Worm (Caenorhabditis elegans) whole organism, mixed stage, embryonic: ENCODE results near the gene ddr-1.

ENCODE experiments used
- M03D4.4 ChIP-seq: sonication (generic microtip); optimal IDR thresholded peaks from 2 replicates; lab custom pipeline; 2017; ENCODE audit warnings: mild to moderate bottlenecking, missing genetic modification characterization, missing compliant biosample characterization
- bed-3 ChIP-seq: fragments of 200-800 bp; sonication (Bioruptor generic); optimal IDR thresholded peaks from 3 replicates; lab custom pipeline; 2018; ENCODE audit warnings: mild to moderate bottlenecking, missing genetic modification characterization, moderate library complexity, missing compliant biosample characterization
- blmp-1 ChIP-seq: fragments of 150-350 bp; optimal IDR thresholded peaks from 2 replicates; lab custom pipeline; 2014; ENCODE audit warnings: missing biosample characterization, missing genetic modification characterization
- ceh-43 ChIP-seq: fragments of 200-800 bp; sonication (Bioruptor generic); optimal IDR thresholded peaks from 2 replicates; lab custom pipeline; 2018; ENCODE audit warnings: mild to moderate bottlenecking, missing genetic modification characterization, moderate library complexity, missing compliant biosample characterization
- ceh-83 ChIP-seq: fragments of 200-800 bp; sonication (Bioruptor generic); optimal IDR thresholded peaks from 2 replicates; lab custom pipeline; 2018; ENCODE audit warnings: mild to moderate bottlenecking, missing genetic modification characterization, missing compliant biosample characterization
- ces-1 ChIP-seq: fragments of 150-350 bp; optimal IDR thresholded peaks from 2 replicates; lab custom pipeline; 2014; ENCODE audit warnings: missing biosample characterization, missing genetic modification reagents, missing genetic modification characterization
- cnd-1 ChIP-seq: fragments of 200-800 bp; sonication (Bioruptor generic); optimal IDR thresholded peaks from 2 replicates; lab custom pipeline; 2018; ENCODE audit warnings: mild to moderate bottlenecking, missing genetic modification characterization, missing compliant biosample characterization
- drap-1 ChIP-seq: fragments of 200-800 bp; sonication (Bioruptor generic); optimal IDR thresholded peaks from 3 replicates; lab custom pipeline; 2018; ENCODE audit warnings: mild to moderate bottlenecking, missing genetic modification characterization, missing compliant biosample characterization
- elt-3 ChIP-seq: fragments of 150-350 bp; optimal IDR thresholded peaks from 2 replicates; lab custom pipeline; 2014; ENCODE audit warnings: missing biosample characterization, missing genetic modification characterization
- flh-1 ChIP-seq: fragments of 200-800 bp; sonication (Bioruptor generic); optimal IDR thresholded peaks from 2 replicates; lab custom pipeline; 2018; ENCODE audit warnings: mild to moderate bottlenecking, missing genetic modification characterization, moderate library complexity, missing compliant biosample characterization
- ham-2 ChIP-seq: fragments of 200-800 bp; sonication (Bioruptor generic); optimal IDR thresholded peaks from 2 replicates; lab custom pipeline; 2018; ENCODE audit warnings: mild to moderate bottlenecking, missing genetic modification characterization, missing compliant biosample characterization
- hlh-1 ChIP-seq: fragments of 150-350 bp; optimal IDR thresholded peaks from 2 replicates; lab custom pipeline; 2014; ENCODE audit warnings: missing biosample characterization, missing genetic modification reagents, missing genetic modification characterization
- lin-13 ChIP-seq: fragments of 150-350 bp; optimal IDR thresholded peaks from 2 replicates; lab custom pipeline; 2014; ENCODE audit warnings: missing biosample characterization, missing genetic modification characterization
- lin-32 ChIP-seq: fragments of 200-800 bp; sonication (Bioruptor generic); optimal IDR thresholded peaks from 2 replicates; lab custom pipeline; 2018; ENCODE audit warnings: mild to moderate bottlenecking, missing genetic modification characterization, missing compliant biosample characterization
- lsy-2 ChIP-seq: fragments of 150-350 bp; optimal IDR thresholded peaks from 2 replicates; lab custom pipeline; 2014; ENCODE audit warnings: missing biosample characterization, missing genetic modification characterization
- mab-5 ChIP-seq: fragments of 150-350 bp; optimal IDR thresholded peaks from 2 replicates; lab custom pipeline; 2014; ENCODE audit warnings: missing biosample characterization, missing genetic modification characterization
- mep-1 ChIP-seq: fragments of 150-350 bp; optimal IDR thresholded peaks from 2 replicates; lab custom pipeline; 2017; ENCODE audit warnings: missing biosample characterization, missing genetic modification reagents, missing genetic modification characterization, inconsistent platforms
- nhr-12 ChIP-seq: fragments of 150-350 bp; optimal IDR thresholded peaks from 2 replicates; lab custom pipeline; 2014; ENCODE audit warnings: missing biosample characterization, missing genetic modification characterization
- nhr-28 ChIP-seq: fragments of 150-350 bp; optimal IDR thresholded peaks from 2 replicates; lab custom pipeline; 2014; ENCODE audit warnings: missing biosample characterization, missing genetic modification characterization
- unc-120 ChIP-seq: sonication (generic microtip); optimal IDR thresholded peaks from 2 replicates; lab custom pipeline; 2017; ENCODE audit warnings: missing genetic modification characterization, missing compliant biosample characterization; ENCODE audit not compliant: poor library complexity, severe bottlenecking
- unc-39 ChIP-seq: fragments of 150-350 bp; optimal IDR thresholded peaks from 2 replicates; lab custom pipeline; 2014; ENCODE audit warnings: missing biosample characterization, missing genetic modification characterization
- unc-62 ChIP-seq: fragments of 150-350 bp; optimal IDR thresholded peaks from 2 replicates; lab custom pipeline; 2014; ENCODE audit warnings: missing biosample characterization, missing genetic modification reagents, missing genetic modification characterization
- zip-8 ChIP-seq: fragments of 150-350 bp; optimal IDR thresholded peaks from 2 replicates; lab custom pipeline; 2014; ENCODE audit warnings: missing biosample characterization, missing genetic modification characterization
- ztf-11 ChIP-seq: fragments of 150-350 bp; optimal IDR thresholded peaks from 2 replicates; lab custom pipeline; 2014; ENCODE audit warnings: missing biosample characterization, missing genetic modification characterization

The ddr-1 gene

ce11 chrX:5514984-5515383 is 54.0 kb downstream of the ddr-1 start, which contains the start of gene T23F2.4:
Gene T23F2.4, minus strand, starts transcription at chrX:5515084.
- TF ChIP-seq flh-1 (GFP tag; lab: Kevin White, UChicago) (no peak), ceh-43 (GFP tag; lab: Kevin White, UChicago) (no peak), nhr-12 (tag; lab: Kevin White, UChicago) (no peak), mab-5 (tag; lab: Kevin White, UChicago) (no peak), lin-13 (tag; lab: Kevin White, UChicago) (no peak), mep-1 (tag; lab: Kevin White, UChicago) (no peak), bed-3 (GFP tag; lab: Kevin White, UChicago) (no peak), elt-3 (tag; lab: Kevin White, UChicago) (no peak), lsy-2 (tag; lab: Kevin White, UChicago) (no peak), lin-32 (GFP tag; lab: Kevin White, UChicago) (no peak), nhr-28 (tag; lab: Kevin White, UChicago) (no peak), M03D4.4 (no peak), unc-120 (tag; lab: Kevin White, UChicago) (no peak), zip-8 (tag; lab: Kevin White, UChicago) (no peak), ceh-83 (GFP tag; lab: Kevin White, UChicago) (no peak), cnd-1 (no peak), ham-2 (GFP tag; lab: Kevin White, UChicago) (no peak), blmp-1 (no peak)

ce11 chrX:5515459-5515858 is 54.4 kb downstream of the ddr-1 start:
- TF ChIP-seq elt-3 (tag; lab: Kevin White, UChicago) (no peak), ces-1 (GFP tag; lab: Kevin White, UChicago) (peak; percentile 92)

ce11 chrX:5516365-5516764 is 55.3 kb downstream of the ddr-1 start:
- TF ChIP-seq ceh-43 (GFP tag; lab: Kevin White, UChicago): no peak
- no peak for TF ChIP-seq nhr-28 (tag; lab: Kevin White, UChicago)
- no peak for TF ChIP-seq ceh-83 (GFP tag; lab: Kevin White, UChicago)
- no peak for TF ChIP-seq unc-62 (GFP tag; lab: Kevin White, UChicago)
- no peak for TF ChIP-seq drap-1 (GFP tag; lab: Kevin White, UChicago)
- TF ChIP-seq hlh-1: no peak
- TF ChIP-seq unc-120 (tag; lab: Kevin White, UChicago): no peak
- TF ChIP-seq lsy-2 (tag; lab: Kevin White, UChicago): no peak
- no peak for TF ChIP-seq M03D4.4
- no peak for TF ChIP-seq zip-8 (tag; lab: Kevin White, UChicago)
- no peak for TF ChIP-seq unc-39 (tag; lab: Kevin White, UChicago)
- TF ChIP-seq nhr-12 (tag; lab: Kevin White, UChicago): no peak
- no peak for TF ChIP-seq ztf-11 (tag; lab: Kevin White, UChicago)
- no peak for TF ChIP-seq bed-3 (GFP tag; lab: Kevin White, UChicago)
